Fruit fly (Drosophila melanogaster): ENCODE data around the gene scny.

scny gene

DNA sequence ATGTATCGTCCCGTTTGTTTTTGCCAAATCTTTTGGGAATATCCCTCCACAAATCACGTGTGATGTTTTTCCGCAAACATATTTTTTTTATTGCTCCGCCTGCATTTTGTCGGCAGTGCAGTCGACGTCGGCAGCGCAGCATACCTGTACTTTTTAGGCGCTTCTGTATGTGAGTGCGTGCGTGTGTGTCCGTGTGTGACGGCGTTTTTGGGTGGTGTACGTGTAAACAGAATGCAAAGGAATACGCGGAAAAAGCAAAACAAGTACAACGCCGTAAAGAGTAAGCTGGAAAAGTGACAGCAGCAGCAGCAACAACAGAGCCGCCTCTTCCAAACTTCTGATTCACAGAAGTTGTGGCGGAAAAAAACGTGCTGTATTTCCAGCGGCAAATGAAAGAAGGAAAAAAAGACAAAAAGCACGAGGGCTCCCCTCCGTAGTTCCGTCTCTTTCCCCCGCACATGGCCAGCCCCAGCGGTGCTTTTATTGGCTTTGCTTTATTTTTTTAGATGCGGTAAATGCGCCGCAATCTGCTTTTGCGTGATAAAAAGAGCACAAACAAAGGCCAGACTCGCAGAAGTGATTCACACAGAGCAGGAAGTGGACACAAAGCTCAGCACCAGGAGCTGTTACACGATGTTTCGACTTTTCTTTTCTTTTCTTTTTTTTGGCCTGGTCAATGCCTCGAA lies 1.5 kb downstream of the scny start (continued):
- TF ChIP-seq CG11294 (GFP tag; IDR thresholded peaks at IDR 0.05), result no peak
- TF ChIP-seq CG6276 (GFP tag; optimal IDR thresholded peaks at IDR 0.05), result peak; percentile 77
- TF ChIP-seq Eip75B (GFP tag; optimal IDR thresholded peaks at IDR 0.05), result peak; percentile 69
- TF ChIP-seq OdsH (GFP tag; optimal IDR thresholded peaks at IDR 0.05), result no peak
- TF ChIP-seq Eip93F (GFP tag; optimal IDR thresholded peaks at IDR 0.05), result peak; percentile 50
- no peak for TF ChIP-seq Ets21C (GFP tag; optimal IDR thresholded peaks at IDR 0.05)
- TF ChIP-seq esn (GFP tag; optimal IDR thresholded peaks at IDR 0.05), result no peak
- peak; percentile 41 for TF ChIP-seq CG6854 (GFP tag; optimal IDR thresholded peaks at IDR 0.05)
- peak; percentile 85 for TF ChIP-seq CG1621 (tag; optimal IDR thresholded peaks at IDR 0.05)
- no peak for TF ChIP-seq lz (GFP tag; optimal IDR thresholded peaks at IDR 0.05)
- peak; percentile 53 for TF ChIP-seq CG11762 (GFP tag; optimal IDR thresholded peaks at IDR 0.05; ENCODE audit: insufficient read depth)
- TF ChIP-seq fkh (GFP tag; optimal IDR thresholded peaks at IDR 0.05), result peak; percentile 37
- TF ChIP-seq CG7368 (GFP tag; optimal IDR thresholded peaks at IDR 0.05), result no peak
- TF ChIP-seq Sox15 (GFP tag; optimal IDR thresholded peaks at IDR 0.05), result no peak
- TF ChIP-seq CG6792 (GFP tag; optimal IDR thresholded peaks at IDR 0.05), result peak; percentile 46
- peak; percentile 12 for TF ChIP-seq CG3919 (GFP tag; optimal IDR thresholded peaks at IDR 0.05)
- no peak for TF ChIP-seq fd85E (GFP tag; optimal IDR thresholded peaks at IDR 0.05)
- no peak for TF ChIP-seq CG4318 (GFP tag; optimal IDR thresholded peaks at IDR 0.05)
- peak; percentile 82 for TF ChIP-seq CG3032 (tag; optimal IDR thresholded peaks at IDR 0.05)
- peak; percentile 66; the same call in 2 of the 3 replicates for TF ChIP-seq eg (GFP tag; IDR thresholded peaks at IDR 0.05)
- TF ChIP-seq dsx (GFP tag; optimal IDR thresholded peaks at IDR 0.05; ENCODE audit: poor library complexity, severe bottlenecking), result peak; percentile 62
- TF ChIP-seq Sox14 (GFP tag; optimal IDR thresholded peaks at IDR 0.05), result no peak
- TF ChIP-seq Eip78C (GFP tag), result peak; percentile 79
- peak; percentile 94 for TF ChIP-seq CG6808 (GFP tag; optimal IDR thresholded peaks at IDR 0.05)
- no peak for TF ChIP-seq cyc (GFP tag; optimal IDR thresholded peaks at IDR 0.05)
- peak; percentile 84 for TF ChIP-seq CG8119 (GFP tag; IDR thresholded peaks at IDR 0.05)
- TF ChIP-seq pdm3 (GFP tag; optimal IDR thresholded peaks at IDR 0.05), result no peak
- TF ChIP-seq Gug (GFP tag; IDR thresholded peaks at IDR 0.05), result no peak
- peak; percentile 52 for TF ChIP-seq Blimp-1 (GFP tag; optimal IDR thresholded peaks at IDR 0.05)
- TF ChIP-seq CG8319 (GFP tag; optimal IDR thresholded peaks at IDR 0.05), result no peak
- TF ChIP-seq ss (GFP tag; optimal IDR thresholded peaks at IDR 0.05), result peak; percentile 94 to 97

DNA sequence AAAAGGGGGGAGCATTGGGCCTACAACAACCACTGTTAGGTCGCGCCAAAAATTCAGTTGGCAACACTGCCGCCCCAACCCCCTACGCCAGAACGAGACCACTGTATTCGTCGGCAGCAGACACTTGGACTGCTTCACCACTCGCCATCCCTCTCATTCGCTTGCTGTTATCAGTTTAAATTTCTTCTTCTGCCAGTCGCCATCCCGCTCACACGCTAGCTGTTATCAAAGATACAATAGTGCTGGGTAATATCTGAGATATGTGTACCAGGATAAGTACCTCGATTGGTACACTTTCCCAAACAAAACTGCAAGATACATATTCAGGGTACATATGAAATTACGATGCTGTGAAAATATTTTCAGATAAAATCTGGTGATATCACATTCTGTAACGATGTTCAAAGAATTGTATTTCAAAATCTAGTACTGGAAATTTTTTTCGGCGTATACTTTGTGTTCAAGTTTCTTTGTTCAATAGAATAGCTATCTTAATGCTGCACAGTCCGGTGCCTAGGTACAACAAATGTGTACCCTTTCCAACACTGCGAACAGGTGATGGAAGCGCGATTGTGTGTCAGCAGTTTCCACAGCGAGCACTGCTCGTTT lies 2.1 kb downstream of the scny start:
- TF ChIP-seq CG9139 (GFP tag; optimal IDR thresholded peaks at IDR 0.05), result no peak
- no peak for TF ChIP-seq Hr4 (GFP tag; optimal IDR thresholded peaks at IDR 0.05)
- peak; percentile 73 for TF ChIP-seq eg (GFP tag; IDR thresholded peaks at IDR 0.05)
- TF ChIP-seq CG10669 (GFP tag; optimal IDR thresholded peaks at IDR 0.05), result no peak
- TF ChIP-seq Eip78C (GFP tag), result peak; percentile 98
- peak; percentile 55 for TF ChIP-seq Eip93F (GFP tag; optimal IDR thresholded peaks at IDR 0.05)
- peak; percentile 86 for TF ChIP-seq cyc (GFP tag; optimal IDR thresholded peaks at IDR 0.05)
- no peak for TF ChIP-seq ss (GFP tag; optimal IDR thresholded peaks at IDR 0.05)
- TF ChIP-seq acj6 (GFP tag; optimal IDR thresholded peaks at IDR 0.05), result peak; percentile 89
- TF ChIP-seq fd85E (GFP tag; optimal IDR thresholded peaks at IDR 0.05), result no peak
- TF ChIP-seq CG16779 (tag; optimal IDR thresholded peaks at IDR 0.05), result no peak
- TF ChIP-seq dsx (GFP tag; optimal IDR thresholded peaks at IDR 0.05; ENCODE audit: poor library complexity, severe bottlenecking), result peak; percentile 78
- peak; percentile 85 for TF ChIP-seq CG6792 (GFP tag; optimal IDR thresholded peaks at IDR 0.05)
- TF ChIP-seq Eip75B (GFP tag; optimal IDR thresholded peaks at IDR 0.05), result no peak
- peak; percentile 88 for TF ChIP-seq CG31627 (GFP tag; optimal IDR thresholded peaks at IDR 0.05)
- peak; percentile 60; the same call in 2 of the 3 replicates for TF ChIP-seq CG6163 (GFP tag; IDR thresholded peaks at IDR 0.05)
- TF ChIP-seq Sox14 (GFP tag; optimal IDR thresholded peaks at IDR 0.05), result peak; percentile 96
- no peak for TF ChIP-seq OdsH (GFP tag; optimal IDR thresholded peaks at IDR 0.05)
- TF ChIP-seq Blimp-1 (GFP tag; optimal IDR thresholded peaks at IDR 0.05), result no peak
- peak; percentile 91 for TF ChIP-seq esn (GFP tag; optimal IDR thresholded peaks at IDR 0.05)
- no peak for TF ChIP-seq net (GFP tag; optimal IDR thresholded peaks at IDR 0.05)
- TF ChIP-seq CG6808 (GFP tag; optimal IDR thresholded peaks at IDR 0.05), result no peak
- TF ChIP-seq dac (GFP tag; optimal IDR thresholded peaks at IDR 0.05), result no peak
- TF ChIP-seq CG11902 (GFP tag; optimal IDR thresholded peaks at IDR 0.05), result peak; percentile 68
- TF ChIP-seq fkh (GFP tag; optimal IDR thresholded peaks at IDR 0.05), result peak; percentile 47
- TF ChIP-seq CG3032 (tag; optimal IDR thresholded peaks at IDR 0.05), result peak; percentile 82
- no peak for TF ChIP-seq Met (GFP tag; optimal IDR thresholded peaks at IDR 0.05)
- TF ChIP-seq CG34406 (GFP tag; optimal IDR thresholded peaks at IDR 0.05), result peak; percentile 80
- TF ChIP-seq CG1621 (tag; optimal IDR thresholded peaks at IDR 0.05), result peak; percentile 51
- peak; percentile 88 for TF ChIP-seq achi (GFP tag; optimal IDR thresholded peaks at IDR 0.05)
- peak; percentile 29; the same call in 1 of the 2 replicates for TF ChIP-seq Gug (GFP tag; IDR thresholded peaks at IDR 0.05)
- no peak for TF ChIP-seq Sox102F (GFP tag; optimal IDR thresholded peaks at IDR 0.05)
- peak; percentile 86 for TF ChIP-seq CG8319 (GFP tag; optimal IDR thresholded peaks at IDR 0.05)

Measured in whole organism, prepupa.